Fruit fly (Drosophila melanogaster): ENCODE measurements around the gene wdb.

DNA sequence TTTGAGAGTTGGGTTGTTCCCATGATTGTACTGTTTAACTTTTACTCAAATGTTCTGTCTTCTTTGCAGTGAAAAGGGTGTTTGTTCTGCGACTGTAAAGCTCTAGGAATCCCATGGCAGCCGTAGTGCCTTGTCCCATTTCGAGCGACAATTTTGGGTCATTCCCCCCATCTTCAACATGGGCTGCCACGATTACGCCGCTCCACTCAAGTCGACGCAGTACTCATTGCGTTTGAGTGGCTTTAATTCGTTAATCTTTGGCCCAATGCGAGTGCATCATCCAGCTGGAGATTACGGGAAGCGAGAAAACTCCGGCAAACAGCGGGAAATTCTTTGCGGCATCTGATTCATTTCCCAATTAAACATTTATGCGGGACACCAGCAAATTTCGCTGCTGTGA lies 25.6 kb downstream of the wdb start:
- TF ChIP-seq Pif1B (GFP tag; optimal IDR thresholded peaks at IDR 0.05) (no peak), CG8159 (tag; optimal IDR thresholded peaks at IDR 0.05) (no peak), gl (tag; optimal IDR thresholded peaks at IDR 0.05) (no peak), fd96Ca (GFP tag; IDR thresholded peaks at IDR 0.05) (no peak), rn (GFP tag; IDR thresholded peaks at IDR 0.05) (no peak), CG4496 (GFP tag; IDR thresholded peaks at IDR 0.05) (no peak; the same call in 2 of the 3 replicates), CG13204 (GFP tag; optimal IDR thresholded peaks at IDR 0.05) (no peak), CG12605 (GFP tag; IDR thresholded peaks at IDR 0.05) (no peak), Ets98B (GFP tag; IDR thresholded peaks at IDR 0.05) (no peak), CG8301 (tag; optimal IDR thresholded peaks at IDR 0.05) (no peak), CG14655 (GFP tag; optimal IDR thresholded peaks at IDR 0.05) (no peak), CG34367 (tag; optimal IDR thresholded peaks at IDR 0.05) (no peak), CG9948 (tag; optimal IDR thresholded peaks at IDR 0.05) (no peak), Pif1A (GFP tag; optimal IDR thresholded peaks at IDR 0.05) (no peak)

Data from whole organism, pupa.